Fruit fly (Drosophila melanogaster) whole organism, embryonic: ENCODE results near the gene mthl9.

ENCODE experiments used
- CG1024 ChIP-seq: fragments of 200-800 bp; sonication (Bioruptor generic); IDR thresholded peaks from 2 replicates; pipeline ENCODE4 v1.3.6; 2022; ENCODE audit warnings: missing biosample characterization, missing genetic modification characterization
- CG11093 ChIP-seq: fragments of 200-800 bp; sonication (Bioruptor generic); IDR thresholded peaks from 3 replicates; pipeline ENCODE4 v1.3.6; 2022; ENCODE audit warnings: missing biosample characterization, missing genetic modification characterization
- CG11247 ChIP-seq: fragments of 200-800 bp; sonication (Bioruptor generic); IDR thresholded peaks from 2 replicates; pipeline ENCODE4 v1.3.6; 2022; ENCODE audit warnings: missing biosample characterization, missing genetic modification characterization
- CG11398 ChIP-seq: fragments of 200-800 bp; sonication (Bioruptor generic); optimal IDR thresholded peaks from 2 replicates; lab custom pipeline; 2016; ENCODE audit warnings: missing biosample characterization, missing genetic modification characterization
- CG11456 ChIP-seq: fragments of 200-800 bp; sonication (Bioruptor generic); IDR thresholded peaks from 3 replicates; pipeline ENCODE4 v1.3.6; 2022; ENCODE audit warnings: missing biosample characterization, missing genetic modification characterization
- CG15514 ChIP-seq: fragments of 200-800 bp; sonication (Bioruptor generic); optimal IDR thresholded peaks from 3 replicates; lab custom pipeline; 2017; ENCODE audit warnings: missing biosample characterization, missing genetic modification characterization, mild to moderate bottlenecking, moderate library complexity, missing genetic modification reagents
- CG17802 ChIP-seq: fragments of 200-800 bp; sonication (Bioruptor generic); optimal IDR thresholded peaks from 2 replicates; lab custom pipeline; 2018; ENCODE audit warnings: missing biosample characterization, mild to moderate bottlenecking, missing genetic modification characterization, moderate library complexity
- CG2199 ChIP-seq: fragments of 200-800 bp; sonication (Bioruptor generic); IDR thresholded peaks from 3 replicates; pipeline ENCODE4 v1.3.6; 2022; ENCODE audit warnings: missing biosample characterization, missing genetic modification characterization
- CG2712 ChIP-seq: fragments of 200-800 bp; optimal IDR thresholded peaks from 3 replicates; lab custom pipeline; 2019; ENCODE audit warnings: missing biosample characterization, mild to moderate bottlenecking, missing genetic modification characterization, moderate library complexity
- CG5180 ChIP-seq: fragments of 200-800 bp; sonication (Bioruptor generic); optimal IDR thresholded peaks from 3 replicates; lab custom pipeline; 2017; ENCODE audit warnings: missing biosample characterization, missing genetic modification characterization, mild to moderate bottlenecking, moderate library complexity, missing genetic modification reagents
- CG7556 ChIP-seq: fragments of 200-800 bp; sonication (Bioruptor generic); optimal IDR thresholded peaks from 2 replicates; lab custom pipeline; 2017; ENCODE audit warnings: missing biosample characterization, mild to moderate bottlenecking, missing genetic modification characterization
- CkIIα-i1 ChIP-seq: fragments of 200-800 bp; sonication (Bioruptor generic); IDR thresholded peaks from 2 replicates; pipeline ENCODE4 v1.3.6; 2022; ENCODE audit warnings: missing biosample characterization, missing genetic modification characterization
- CrebB ChIP-seq: fragments of 200-800 bp; sonication (Bioruptor generic); optimal IDR thresholded peaks from 3 replicates; lab custom pipeline; 2018; ENCODE audit warnings: missing biosample characterization, mild to moderate bottlenecking, missing genetic modification characterization
- Dad ChIP-seq: fragments of 200-800 bp; sonication (Bioruptor generic); optimal IDR thresholded peaks from 3 replicates; lab custom pipeline; 2016; ENCODE audit warnings: missing biosample characterization, missing genetic modification characterization
- Dip2 ChIP-seq: fragments of 200-800 bp; sonication (Bioruptor generic); IDR thresholded peaks from 2 replicates; pipeline ENCODE4 v1.3.6; 2022; ENCODE audit warnings: missing biosample characterization, missing genetic modification characterization
- Ets65A ChIP-seq: fragments of 200-800 bp; sonication (Bioruptor generic); peaks from one replicate; lab custom pipeline; 2016; ENCODE audit warnings: missing biosample characterization, missing genetic modification characterization
- Hr39 ChIP-seq: fragments of >200 bp; optimal IDR thresholded peaks from 2 replicates; lab custom pipeline; 2017
- Nf-YA ChIP-seq: fragments of 200-800 bp; sonication (Bioruptor generic); IDR thresholded peaks from 2 replicates; pipeline ENCODE4 v1.3.6; 2022; ENCODE audit warnings: missing biosample characterization, missing genetic modification characterization
- Opbp ChIP-seq: fragments of 200-800 bp; sonication (Bioruptor generic); IDR thresholded peaks from 3 replicates; pipeline ENCODE4 v1.3.6; 2022; ENCODE audit warnings: missing biosample characterization, missing genetic modification characterization; ENCODE audit not compliant: partially characterized antibody
- Optix ChIP-seq: fragments of 200-800 bp; sonication (Bioruptor generic); IDR thresholded peaks from 3 replicates; pipeline ENCODE4 v1.3.6; 2022; ENCODE audit warnings: missing biosample characterization, missing genetic modification characterization
- Scr ChIP-seq: fragments of 200-800 bp; sonication (Bioruptor generic); IDR thresholded peaks from 2 replicates; pipeline ENCODE4 v1.3.6; 2022; ENCODE audit warnings: missing biosample characterization, missing genetic modification characterization; ENCODE audit not compliant: partially characterized antibody
- Spps ChIP-seq: fragments of 200-800 bp; sonication (Bioruptor generic); optimal IDR thresholded peaks from 2 replicates; lab custom pipeline; 2018; ENCODE audit warnings: missing biosample characterization, mild to moderate bottlenecking, missing genetic modification characterization
- Ssrp ChIP-seq: fragments of 200-800 bp; sonication (Bioruptor generic); optimal IDR thresholded peaks from 2 replicates; lab custom pipeline; 2018; ENCODE audit warnings: missing biosample characterization, mild to moderate bottlenecking, missing genetic modification characterization, moderate library complexity
- br ChIP-seq: fragments of >200 bp; optimal IDR thresholded peaks from 2 replicates; lab custom pipeline; 2017
- crc ChIP-seq: fragments of 200-800 bp; sonication (Bioruptor generic); optimal IDR thresholded peaks from 2 replicates; lab custom pipeline; 2016; ENCODE audit warnings: missing biosample characterization, missing genetic modification characterization
- crol ChIP-seq: fragments of 200-800 bp; sonication (Bioruptor generic); IDR thresholded peaks from 2 replicates; pipeline ENCODE4 v1.3.6; 2022; ENCODE audit warnings: missing biosample characterization, missing genetic modification characterization
- danr ChIP-seq: fragments of 200-800 bp; sonication (Bioruptor generic); IDR thresholded peaks from 2 replicates; pipeline ENCODE4 v1.3.6; 2022; ENCODE audit warnings: missing biosample characterization, missing genetic modification characterization
- dm ChIP-seq: fragments of 200-800 bp; sonication (Bioruptor generic); optimal IDR thresholded peaks from 3 replicates; lab custom pipeline; 2016; ENCODE audit warnings: missing biosample characterization, missing genetic modification characterization
- dmrt11E ChIP-seq: fragments of 200-800 bp; sonication (Bioruptor generic); optimal IDR thresholded peaks from 3 replicates; lab custom pipeline; 2018; ENCODE audit warnings: missing biosample characterization, mild to moderate bottlenecking, missing genetic modification characterization, moderate library complexity
- eyg ChIP-seq: fragments of 200-800 bp; sonication (Bioruptor generic); optimal IDR thresholded peaks from 3 replicates; lab custom pipeline; 2016; ENCODE audit warnings: missing biosample characterization, missing genetic modification characterization
- fd102C ChIP-seq: fragments of 200-800 bp; sonication (Bioruptor generic); optimal IDR thresholded peaks from 2 replicates; lab custom pipeline; 2018; ENCODE audit warnings: missing biosample characterization, mild to moderate bottlenecking, missing genetic modification characterization, moderate library complexity
- fd64A ChIP-seq: fragments of 200-800 bp; sonication (Bioruptor generic); optimal IDR thresholded peaks from 3 replicates; lab custom pipeline; 2018; ENCODE audit warnings: missing biosample characterization, mild to moderate bottlenecking, missing genetic modification characterization
- ftz-f1 ChIP-seq: fragments of 200-800 bp; sonication (Bioruptor generic); optimal IDR thresholded peaks from 2 replicates; lab custom pipeline; 2016; ENCODE audit warnings: missing biosample characterization, missing genetic modification characterization
- fu2 ChIP-seq: fragments of 200-800 bp; sonication (Bioruptor generic); optimal IDR thresholded peaks from 2 replicates; lab custom pipeline; 2016; ENCODE audit warnings: missing biosample characterization, missing genetic modification characterization
- gce ChIP-seq: fragments of 200-800 bp; sonication (Bioruptor generic); IDR thresholded peaks from 3 replicates; pipeline ENCODE4 v1.3.6; 2022; ENCODE audit warnings: missing biosample characterization, missing genetic modification characterization
- grn ChIP-seq: fragments of 200-800 bp; sonication (Bioruptor generic); optimal IDR thresholded peaks from 3 replicates; lab custom pipeline; 2017; ENCODE audit warnings: missing biosample characterization, missing genetic modification characterization
- gsb-n ChIP-seq: fragments of 200-800 bp; sonication (Bioruptor generic); optimal IDR thresholded peaks from 3 replicates; lab custom pipeline; 2018; ENCODE audit warnings: missing biosample characterization, mild to moderate bottlenecking, missing genetic modification characterization
- klu ChIP-seq: fragments of 200-800 bp; sonication (Bioruptor generic); IDR thresholded peaks from 2 replicates; pipeline ENCODE4 v1.3.6; 2022; ENCODE audit warnings: missing biosample characterization, missing genetic modification characterization
- luna ChIP-seq: fragments of 200-800 bp; sonication (Bioruptor generic); optimal IDR thresholded peaks from 2 replicates; lab custom pipeline; 2016; ENCODE audit warnings: missing biosample characterization, missing genetic modification characterization
- nerfin-2 ChIP-seq: fragments of 200-800 bp; sonication (Bioruptor generic); IDR thresholded peaks from 2 replicates; pipeline ENCODE4 v1.3.6; 2022; ENCODE audit warnings: missing biosample characterization, missing genetic modification characterization; ENCODE audit not compliant: partially characterized antibody
- pho ChIP-seq: fragments of 200-800 bp; sonication (Bioruptor generic); optimal IDR thresholded peaks from 2 replicates; lab custom pipeline; 2016; ENCODE audit warnings: missing biosample characterization, missing genetic modification characterization
- pnt ChIP-seq: fragments of 200-800 bp; sonication (Bioruptor generic); optimal IDR thresholded peaks from 3 replicates; lab custom pipeline; 2016; ENCODE audit warnings: missing biosample characterization, missing genetic modification characterization
- run ChIP-seq: fragments of 200-800 bp; sonication (Bioruptor generic); optimal IDR thresholded peaks from 3 replicates; lab custom pipeline; 2018; ENCODE audit warnings: missing biosample characterization, mild to moderate bottlenecking, missing genetic modification characterization
- slou ChIP-seq: fragments of 200-800 bp; sonication (Bioruptor generic); optimal IDR thresholded peaks from 3 replicates; lab custom pipeline; 2016; ENCODE audit warnings: missing biosample characterization, missing genetic modification characterization
- slp2 ChIP-seq: fragments of 200-800 bp; sonication (Bioruptor generic); optimal IDR thresholded peaks from 2 replicates; lab custom pipeline; 2016; ENCODE audit warnings: missing biosample characterization, missing genetic modification characterization
- so ChIP-seq: fragments of 200-800 bp; sonication (Bioruptor generic); IDR thresholded peaks from 3 replicates; pipeline ENCODE4 v1.3.6; 2022; ENCODE audit warnings: missing biosample characterization, missing genetic modification characterization
- sr ChIP-seq: fragments of 200-800 bp; sonication (Bioruptor generic); IDR thresholded peaks from 3 replicates; pipeline ENCODE4 v1.3.6; 2022; ENCODE audit warnings: missing biosample characterization, missing genetic modification characterization
- toy ChIP-seq: fragments of 200-800 bp; sonication (Bioruptor generic); IDR thresholded peaks from 2 replicates; pipeline ENCODE4 v1.3.6; 2022; ENCODE audit warnings: missing biosample characterization, missing genetic modification characterization
- trem ChIP-seq: fragments of 200-800 bp; optimal IDR thresholded peaks from 3 replicates; lab custom pipeline; 2019; ENCODE audit warnings: missing biosample characterization, mild to moderate bottlenecking, missing genetic modification characterization, moderate library complexity
- zen2 ChIP-seq: fragments of 200-800 bp; sonication (Bioruptor generic); IDR thresholded peaks from 3 replicates; pipeline ENCODE4 v1.3.6; 2022; ENCODE audit warnings: missing biosample characterization, missing genetic modification characterization; ENCODE audit not compliant: partially characterized antibody

Gene mthl9

dm6 chr3L:346656-347640 lies 14.8 kb upstream of the mthl9 start, which contains the start of gene mth (continued):
- TF ChIP-seq danr (GFP tag; lab: Robert Waterston, UW) (no peak), Opbp (GFP tag; lab: Robert Waterston, UW) (peak; percentile 96), toy (GFP tag; lab: Robert Waterston, UW) (no peak), slou (GFP tag; lab: Kevin White, UChicago) (no peak), dmrt11E (tag; lab: Kevin White, UChicago) (peak; percentile 40), fu2 (GFP tag; lab: Kevin White, UChicago) (peak; percentile 54), slp2 (GFP tag; lab: Kevin White, UChicago) (peak; percentile 15), ftz-f1 (no peak), CG11247 (GFP tag; lab: Robert Waterston, UW) (no peak), Nf-YA (GFP tag; lab: Robert Waterston, UW) (no peak), CG5180 (GFP tag; lab: Kevin White, UChicago) (no peak), zen2 (GFP tag; lab: Robert Waterston, UW) (peak; percentile 96), eyg (GFP tag; lab: Kevin White, UChicago) (peak; percentile 45), CG11398 (GFP tag; lab: Kevin White, UChicago) (no peak), Scr (GFP tag; lab: Robert Waterston, UW) (peak; percentile 99), CG15514 (GFP tag; lab: Kevin White, UChicago) (peak; percentile 91), Optix (GFP tag; lab: Robert Waterston, UW) (peak; percentile 56; the same call in 1 of the 3 replicates), CG7556 (GFP tag; lab: Kevin White, UChicago) (no peak), run (tag; lab: Kevin White, UChicago) (no peak), CG2199 (no peak), CG11093 (no peak), CrebB (tag; lab: Kevin White, UChicago) (no peak), trem (tag; lab: Kevin White, UChicago) (peak; percentile 77), Dip2 (GFP tag; lab: Robert Waterston, UW) (no peak), Hr39 (lab: Kevin White, UChicago) (no peak), br (no peak), so (GFP tag; lab: Robert Waterston, UW) (no peak), CkIIα-i1 (no peak), Ssrp (tag; lab: Kevin White, UChicago) (peak; percentile 3), CG11456 (GFP tag; lab: Robert Waterston, UW) (peak; percentile 48; the same call in 1 of the 3 replicates), dm (GFP tag; lab: Kevin White, UChicago) (peak; percentile 60), gsb-n (no peak), CG2712 (tag; lab: Kevin White, UChicago) (peak; percentile 61), pho (GFP tag; lab: Kevin White, UChicago) (peak; percentile 58), crol (no peak), fd64A (no peak), gce (GFP tag; lab: Robert Waterston, UW) (0 out of 3 replicates have a peak, but pooled peaks have one; percentile 30), klu (GFP tag; lab: Robert Waterston, UW) (no peak), CG17802 (tag; lab: Kevin White, UChicago) (peak; percentile 92), luna (GFP tag; lab: Kevin White, UChicago) (peak; percentile 33), nerfin-2 (GFP tag; lab: Robert Waterston, UW) (peak; percentile 97), Dad (GFP tag; lab: Kevin White, UChicago) (peak; percentile 48), grn (peak; percentile 39), CG1024 (GFP tag; lab: Robert Waterston, UW) (no peak), pnt (GFP tag; lab: Kevin White, UChicago) (peak; percentile 28), fd102C (no peak), crc (GFP tag; lab: Kevin White, UChicago) (no peak), Ets65A (GFP tag; lab: Kevin White, UChicago) (peak; percentile 97), Spps (tag; lab: Kevin White, UChicago) (no peak), sr (GFP tag; lab: Robert Waterston, UW) (no peak)
